Fruit fly (Drosophila melanogaster) whole organism, embryonic: ENCODE results near the gene Taf11.

ENCODE experiments used
- Atf6 ChIP-seq: fragments of 200-800 bp; sonication (Bioruptor generic); IDR thresholded peaks from 2 replicates; pipeline ENCODE4 v1.3.6; 2022; ENCODE audit warnings: missing biosample characterization, missing genetic modification characterization
- CG1603 ChIP-seq: fragments of 200-800 bp; sonication (Bioruptor generic); optimal IDR thresholded peaks from 2 replicates; lab custom pipeline; 2019; ENCODE audit warnings: missing biosample characterization, mild to moderate bottlenecking, missing genetic modification characterization, moderate library complexity
- CG17829 ChIP-seq: fragments of 200-800 bp; optimal IDR thresholded peaks from 2 replicates; lab custom pipeline; 2019; ENCODE audit warnings: missing biosample characterization, mild to moderate bottlenecking, missing genetic modification characterization, moderate library complexity
- CG2199 ChIP-seq: fragments of 200-800 bp; sonication (Bioruptor generic); IDR thresholded peaks from 3 replicates; pipeline ENCODE4 v1.3.6; 2022; ENCODE audit warnings: missing biosample characterization, missing genetic modification characterization
- CG2678 ChIP-seq: fragments of 200-800 bp; sonication (Bioruptor generic); optimal IDR thresholded peaks from 3 replicates; lab custom pipeline; 2019; ENCODE audit warnings: missing biosample characterization, mild to moderate bottlenecking, missing genetic modification characterization, moderate library complexity
- CG2889 ChIP-seq: fragments of 200-800 bp; sonication (Bioruptor generic); IDR thresholded peaks from 3 replicates; pipeline ENCODE4 v1.3.6; 2022; ENCODE audit warnings: missing biosample characterization, missing genetic modification characterization
- CG31365 ChIP-seq: fragments of 200-800 bp; sonication (Bioruptor generic); optimal IDR thresholded peaks from 2 replicates; lab custom pipeline; 2018; ENCODE audit warnings: missing biosample characterization, mild to moderate bottlenecking, missing genetic modification characterization
- CG33213 ChIP-seq: fragments of 200-800 bp; sonication (Bioruptor generic); optimal IDR thresholded peaks from 3 replicates; lab custom pipeline; 2016; ENCODE audit warnings: missing biosample characterization, missing genetic modification characterization
- CG4360 ChIP-seq: fragments of 200-800 bp; sonication (Bioruptor generic); IDR thresholded peaks from 2 replicates; pipeline ENCODE4 v1.3.6; 2022; ENCODE audit warnings: missing biosample characterization, missing genetic modification characterization
- CG4820 ChIP-seq: fragments of 200-800 bp; sonication (Bioruptor generic); optimal IDR thresholded peaks from 3 replicates; lab custom pipeline; 2016; ENCODE audit warnings: missing biosample characterization, missing genetic modification characterization
- CG6765 ChIP-seq: fragments of 200-800 bp; sonication (Bioruptor generic); optimal IDR thresholded peaks from 3 replicates; lab custom pipeline; 2017; ENCODE audit warnings: missing biosample characterization, mild to moderate bottlenecking, missing genetic modification characterization
- CG6791 ChIP-seq: fragments of 200-800 bp; sonication (Bioruptor generic); IDR thresholded peaks from 3 replicates; pipeline ENCODE4 v1.3.6; 2022; ENCODE audit warnings: missing biosample characterization, missing genetic modification characterization; ENCODE audit not compliant: partially characterized antibody
- CG6813 ChIP-seq: fragments of 200-800 bp; sonication (Bioruptor generic); optimal IDR thresholded peaks from 2 replicates; lab custom pipeline; 2017; ENCODE audit warnings: missing biosample characterization, missing genetic modification characterization, mild to moderate bottlenecking, moderate library complexity, missing genetic modification reagents
- CG8290 ChIP-seq, 3 experiments: fragments of 200-800 bp; sonication (Bioruptor generic); optimal IDR thresholded peaks; 2 replicates each; lab custom pipeline; 2016 to 2019; ENCODE audit warnings: missing biosample characterization in 3 of 3, missing genetic modification characterization in 3 of 3, mild to moderate bottlenecking in 2 of 3, moderate library complexity in 1 of 3
- CG8944 ChIP-seq: fragments of 200-800 bp; sonication (Bioruptor generic); optimal IDR thresholded peaks from 3 replicates; lab custom pipeline; 2016; ENCODE audit warnings: missing biosample characterization, missing genetic modification characterization
- D ChIP-seq, 2 experiments: fragments of 200-800 bp in 1 of 2; fragments of >200 bp in 1 of 2; sonication (Bioruptor generic) in 1 of 2; optimal IDR thresholded peaks; 2 replicates in 1 of 2; 3 replicates in 1 of 2; lab custom pipeline; 2017; ENCODE audit warnings: mild to moderate bottlenecking in 1 of 2, missing biosample characterization in 1 of 2, missing genetic modification characterization in 1 of 2, missing genetic modification reagents in 1 of 2
- Deaf1 ChIP-seq: fragments of 200-800 bp; optimal IDR thresholded peaks from 3 replicates; lab custom pipeline; 2019; ENCODE audit warnings: missing biosample characterization, mild to moderate bottlenecking, missing genetic modification characterization, moderate library complexity
- Dfd ChIP-seq, 2 experiments: fragments of >200 bp; optimal IDR thresholded peaks; 2 replicates each; lab custom pipeline; 2017; ENCODE audit warnings: missing biosample characterization in 2 of 2, missing genetic modification characterization in 2 of 2
- Ets65A ChIP-seq: fragments of 200-800 bp; sonication (Bioruptor generic); peaks from one replicate; lab custom pipeline; 2016; ENCODE audit warnings: missing biosample characterization, missing genetic modification characterization
- Ets97D ChIP-seq: fragments of 200-800 bp; sonication (Bioruptor generic); optimal IDR thresholded peaks from 3 replicates; lab custom pipeline; 2016; ENCODE audit warnings: missing biosample characterization, missing genetic modification characterization
- HLH3B ChIP-seq: fragments of 200-800 bp; sonication (Bioruptor generic); IDR thresholded peaks from 2 replicates; pipeline ENCODE4 v1.3.6; 2022; ENCODE audit warnings: missing biosample characterization, missing genetic modification characterization
- Hr78 ChIP-seq, 2 experiments: fragments of 200-800 bp in 1 of 2; fragments of >200 bp in 1 of 2; sonication (Bioruptor generic) in 1 of 2; optimal IDR thresholded peaks; 2 replicates each; lab custom pipeline; 2017 to 2019; ENCODE audit warnings: missing biosample characterization in 2 of 2, missing genetic modification characterization in 2 of 2, mild to moderate bottlenecking in 1 of 2, moderate library complexity in 1 of 2
- Max ChIP-seq: fragments of 200-800 bp; sonication (Bioruptor generic); optimal IDR thresholded peaks from 2 replicates; lab custom pipeline; 2016; ENCODE audit warnings: missing biosample characterization, mild to moderate bottlenecking, missing genetic modification characterization
- NC2β ChIP-seq: fragments of 200-800 bp; sonication (Bioruptor generic); optimal IDR thresholded peaks from 2 replicates; lab custom pipeline; 2016; ENCODE audit warnings: missing biosample characterization, missing genetic modification characterization
- Opbp ChIP-seq: fragments of 200-800 bp; sonication (Bioruptor generic); IDR thresholded peaks from 3 replicates; pipeline ENCODE4 v1.3.6; 2022; ENCODE audit warnings: missing biosample characterization, missing genetic modification characterization; ENCODE audit not compliant: partially characterized antibody
- dmrt99B ChIP-seq: fragments of 200-800 bp; sonication (Bioruptor generic); optimal IDR thresholded peaks from 2 replicates; lab custom pipeline; 2018; ENCODE audit warnings: missing biosample characterization, mild to moderate bottlenecking, missing genetic modification characterization, moderate library complexity
- ewg ChIP-seq: fragments of 200-800 bp; sonication (Bioruptor generic); optimal IDR thresholded peaks from 3 replicates; lab custom pipeline; 2017; ENCODE audit warnings: mild to moderate bottlenecking, missing biosample characterization, missing genetic modification reagents, missing genetic modification characterization
- gem ChIP-seq: fragments of 200-800 bp; sonication (Bioruptor generic); optimal IDR thresholded peaks from 2 replicates; lab custom pipeline; 2019; ENCODE audit warnings: missing biosample characterization, mild to moderate bottlenecking, missing genetic modification characterization, moderate library complexity
- hb ChIP-seq: fragments of 200-800 bp; sonication (Bioruptor generic); IDR thresholded peaks from 3 replicates; pipeline ENCODE4 v1.3.6; 2022; ENCODE audit warnings: missing biosample characterization, missing genetic modification characterization; ENCODE audit not compliant: partially characterized antibody
- kay ChIP-seq: fragments of 200-800 bp; sonication (Bioruptor generic); optimal IDR thresholded peaks from 2 replicates; lab custom pipeline; 2016; ENCODE audit warnings: missing biosample characterization, missing genetic modification characterization
- kni ChIP-seq: fragments of 200-800 bp; sonication (Bioruptor generic); optimal IDR thresholded peaks from 3 replicates; lab custom pipeline; 2017; ENCODE audit warnings: mild to moderate bottlenecking, missing biosample characterization, missing genetic modification reagents, missing genetic modification characterization
- knrl ChIP-seq: fragments of 200-800 bp; sonication (Bioruptor generic); IDR thresholded peaks from 3 replicates; pipeline ENCODE4 v1.3.6; 2022; ENCODE audit warnings: missing biosample characterization, missing genetic modification characterization; ENCODE audit not compliant: partially characterized antibody
- lmd ChIP-seq: fragments of 200-800 bp; sonication (Bioruptor generic); IDR thresholded peaks from 2 replicates; pipeline ENCODE4 v1.3.6; 2022; ENCODE audit warnings: missing biosample characterization, missing genetic modification characterization
- lola ChIP-seq, 3 experiments: fragments of >200 bp in 2 of 3; fragments of 200-800 bp in 1 of 3; sonication (Bioruptor generic) in 1 of 3; optimal IDR thresholded peaks; 2 replicates each; lab custom pipeline; 2017 to 2019; ENCODE audit warnings: missing biosample characterization in 3 of 3, missing genetic modification characterization in 3 of 3, mild to moderate bottlenecking in 1 of 3, moderate library complexity in 1 of 3
- nerfin-1 ChIP-seq: fragments of 200-800 bp; sonication (Bioruptor generic); optimal IDR thresholded peaks from 3 replicates; lab custom pipeline; 2019; ENCODE audit warnings: missing biosample characterization, mild to moderate bottlenecking, missing genetic modification characterization, moderate library complexity
- nerfin-2 ChIP-seq: fragments of 200-800 bp; sonication (Bioruptor generic); IDR thresholded peaks from 2 replicates; pipeline ENCODE4 v1.3.6; 2022; ENCODE audit warnings: missing biosample characterization, missing genetic modification characterization; ENCODE audit not compliant: partially characterized antibody
- pan ChIP-seq, 4 experiments: fragments of >200 bp in 3 of 4; fragments of 200-800 bp in 1 of 4; sonication (Bioruptor generic) in 1 of 4; optimal IDR thresholded peaks in 3 of 4; IDR thresholded peaks in 1 of 4; 2 replicates each; pipeline versions ENCODE4 v1.3.6 to Lab custom; 2017 to 2022; ENCODE audit warnings: missing biosample characterization in 2 of 4, missing genetic modification characterization in 2 of 4, mixed read lengths in 1 of 4
- pb ChIP-seq: fragments of 200-800 bp; sonication (Bioruptor generic); optimal IDR thresholded peaks from 3 replicates; lab custom pipeline; 2016; ENCODE audit warnings: missing biosample characterization, missing genetic modification characterization
- pita ChIP-seq: fragments of 200-800 bp; sonication (Bioruptor generic); optimal IDR thresholded peaks from 2 replicates; lab custom pipeline; 2017; ENCODE audit warnings: missing biosample characterization, mild to moderate bottlenecking, missing genetic modification characterization
- pros ChIP-seq: fragments of 200-800 bp; sonication (Bioruptor generic); optimal IDR thresholded peaks from 3 replicates; lab custom pipeline; 2019; ENCODE audit warnings: missing biosample characterization, mild to moderate bottlenecking, missing genetic modification characterization, moderate library complexity
- sens ChIP-seq: fragments of 200-800 bp; sonication (Bioruptor generic); peaks from one replicate; lab custom pipeline; 2016; ENCODE audit warnings: missing biosample characterization, missing genetic modification characterization
- stwl ChIP-seq: fragments of 200-800 bp; sonication (Bioruptor generic); optimal IDR thresholded peaks from 3 replicates; lab custom pipeline; 2018; ENCODE audit warnings: missing biosample characterization, mild to moderate bottlenecking, missing genetic modification characterization, moderate library complexity
- z ChIP-seq: fragments of 200-800 bp; sonication (Bioruptor generic); IDR thresholded peaks from 3 replicates; pipeline ENCODE4 v1.3.6; 2022; ENCODE audit warnings: missing biosample characterization, missing genetic modification characterization
- zen ChIP-seq: fragments of 200-800 bp; sonication (Bioruptor generic); optimal IDR thresholded peaks from 3 replicates; lab custom pipeline; 2018; ENCODE audit warnings: missing biosample characterization, mild to moderate bottlenecking, missing genetic modification characterization, moderate library complexity
- zfh2 ChIP-seq: fragments of 200-800 bp; sonication (Bioruptor generic); optimal IDR thresholded peaks from 2 replicates; lab custom pipeline; 2016; ENCODE audit warnings: missing biosample characterization, missing genetic modification characterization

Gene Taf11

DNA sequence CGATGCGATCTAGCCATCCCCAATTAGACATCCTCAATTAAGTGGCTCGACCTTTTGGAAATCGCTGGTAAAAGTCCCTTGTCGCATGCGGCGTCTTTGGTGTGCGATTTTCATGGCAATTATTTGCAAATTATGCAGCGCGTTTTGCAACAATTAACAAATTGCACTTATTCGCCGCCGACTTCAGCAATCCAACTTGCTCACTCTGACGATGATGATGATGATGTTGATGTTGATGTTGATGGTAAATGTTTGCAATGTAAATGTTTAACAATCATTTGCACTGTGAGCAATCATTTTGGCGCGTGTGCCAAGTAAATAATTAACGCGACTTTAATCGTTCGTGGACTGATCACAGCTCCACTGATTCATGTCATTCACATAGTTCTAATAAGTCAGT, 28.9 kb downstream of the Taf11 start:
- TF ChIP-seq CG1603 (tag; lab: Kevin White, UChicago) (peak; percentile 21), CG8290 (GFP tag; optimal IDR thresholded peaks at IDR 0.05; lab: Kevin White, UChicago) (no peak), CG8290 (tag; optimal IDR thresholded peaks at IDR 0.05; lab: Kevin White, UChicago) (peak in 1 of 2 experiments; percentile 22), gem (tag; lab: Kevin White, UChicago) (peak; percentile 22), sens (peak; percentile 31), nerfin-1 (tag; lab: Kevin White, UChicago) (no peak), CG6765 (GFP tag; lab: Kevin White, UChicago) (no peak), Ets65A (peak; percentile 59), pan (optimal IDR thresholded peaks at IDR 0.05; lab: Kevin White, UChicago) (no peak), pan (GFP tag; optimal IDR thresholded peaks at IDR 0.05 in 1 of 2, IDR thresholded peaks at IDR 0.05 in 1 of 2) (peak in 1 of 2 experiments; percentile 19), hb (GFP tag; lab: Robert Waterston, UW) (0 out of 3 replicates have a peak, but pooled peaks have one; percentile 34), pb (GFP tag; lab: Kevin White, UChicago) (no peak), dmrt99B (tag; lab: Kevin White, UChicago) (peak; percentile 17)

DNA sequence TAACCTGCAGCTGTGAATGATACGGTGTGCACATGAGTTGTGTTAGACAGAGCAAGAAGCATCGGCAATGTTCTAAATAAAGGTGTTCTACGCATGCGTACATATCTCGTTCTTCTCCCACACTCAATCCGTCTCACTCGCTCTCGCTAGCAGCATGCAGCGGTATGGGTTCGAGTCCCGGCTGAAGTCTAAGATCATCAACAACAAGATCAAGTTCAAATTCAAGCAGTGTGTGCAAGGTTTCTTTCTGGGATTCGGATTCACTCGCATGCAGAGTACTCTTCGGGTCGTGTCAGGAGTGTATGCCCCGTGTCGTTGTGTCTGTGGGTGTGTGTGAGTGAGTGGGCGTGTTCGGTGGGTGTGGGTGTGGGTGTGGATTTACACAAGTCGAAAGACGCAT, 31.8 kb downstream of the Taf11 start:
- TF ChIP-seq zen (peak; percentile 28), CG31365 (tag; lab: Kevin White, UChicago) (peak; percentile 93), CG4360 (GFP tag; lab: Robert Waterston, UW) (no peak), CG8944 (no peak), stwl (tag; lab: Kevin White, UChicago) (peak; percentile 87), CG2889 (GFP tag; lab: Robert Waterston, UW) (no peak), CG6813 (GFP tag; lab: Kevin White, UChicago) (no peak), Max (no peak), kni (peak; percentile 30), Dfd (GFP tag; optimal IDR thresholded peaks at IDR 0.05; lab: Kevin White, UChicago) (peak in 1 of 2 experiments; percentile 23), pita (GFP tag; lab: Kevin White, UChicago) (peak; percentile 56), D (optimal IDR thresholded peaks at IDR 0.05; lab: Kevin White, UChicago) (no peak), D (GFP tag; optimal IDR thresholded peaks at IDR 0.05; lab: Kevin White, UChicago) (no peak), CG8290 (GFP tag; optimal IDR thresholded peaks at IDR 0.05; lab: Kevin White, UChicago) (peak; percentile 35), CG8290 (tag; optimal IDR thresholded peaks at IDR 0.05; lab: Kevin White, UChicago) (no peak), CG4820 (GFP tag; lab: Kevin White, UChicago) (no peak), Ets97D (GFP tag; lab: Kevin White, UChicago) (no peak), knrl (peak; percentile 29; the same call in 1 of the 3 replicates), lmd (no peak), z (0 out of 3 replicates have a peak, but pooled peaks have one; percentile 7), CG33213 (GFP tag; lab: Kevin White, UChicago) (no peak), lola (GFP tag; optimal IDR thresholded peaks at IDR 0.05; lab: Kevin White, UChicago) (no peak), Atf6 (GFP tag; lab: Robert Waterston, UW) (no peak), HLH3B (GFP tag; lab: Robert Waterston, UW) (0 out of 2 replicates have a peak, but pooled peaks have one; percentile 14), CG2678 (tag; lab: Kevin White, UChicago) (no peak), zfh2 (GFP tag; lab: Kevin White, UChicago) (no peak), CG1603 (tag; lab: Kevin White, UChicago) (peak; percentile 2), NC2β (GFP tag; lab: Kevin White, UChicago) (no peak), pros (GFP tag; lab: Kevin White, UChicago) (peak; percentile 17), nerfin-2 (0 out of 2 replicates have a peak, but pooled peaks have one; percentile 16), CG6791 (GFP tag; lab: Robert Waterston, UW) (0 out of 3 replicates have a peak, but pooled peaks have one; percentile 33), CG2199 (GFP tag; lab: Robert Waterston, UW) (peak; percentile 95), CG17829 (tag; lab: Kevin White, UChicago) (peak; percentile 4), Opbp (peak; percentile 48; the same call in 1 of the 3 replicates), ewg (GFP tag; lab: Kevin White, UChicago) (peak; percentile 12), kay (GFP tag; lab: Kevin White, UChicago) (no peak), Deaf1 (tag; lab: Kevin White, UChicago) (peak; percentile 80), Hr78 (GFP tag; optimal IDR thresholded peaks at IDR 0.05; lab: Kevin White, UChicago) (peak in 1 of 2 experiments; percentile 23)
